Worm (Caenorhabditis elegans) whole organism, mixed stage, embryonic: Measurements from ENCODE around the gene arl-5.

ENCODE experiments used
- M03D4.4 ChIP-seq: sonication (generic microtip); optimal IDR thresholded peaks from 2 replicates; lab custom pipeline; 2017; ENCODE audit warnings: mild to moderate bottlenecking, missing genetic modification characterization, missing compliant biosample characterization
- bed-3 ChIP-seq: fragments of 200-800 bp; sonication (Bioruptor generic); optimal IDR thresholded peaks from 3 replicates; lab custom pipeline; 2018; ENCODE audit warnings: mild to moderate bottlenecking, missing genetic modification characterization, moderate library complexity, missing compliant biosample characterization
- ceh-39 ChIP-seq: fragments of 150-350 bp; optimal IDR thresholded peaks from 2 replicates; lab custom pipeline; 2014; ENCODE audit warnings: missing biosample characterization, missing genetic modification characterization
- ceh-43 ChIP-seq: fragments of 200-800 bp; sonication (Bioruptor generic); optimal IDR thresholded peaks from 2 replicates; lab custom pipeline; 2018; ENCODE audit warnings: mild to moderate bottlenecking, missing genetic modification characterization, moderate library complexity, missing compliant biosample characterization
- ceh-83 ChIP-seq: fragments of 200-800 bp; sonication (Bioruptor generic); optimal IDR thresholded peaks from 2 replicates; lab custom pipeline; 2018; ENCODE audit warnings: mild to moderate bottlenecking, missing genetic modification characterization, missing compliant biosample characterization
- ces-1 ChIP-seq: fragments of 150-350 bp; optimal IDR thresholded peaks from 2 replicates; lab custom pipeline; 2014; ENCODE audit warnings: missing biosample characterization, missing genetic modification reagents, missing genetic modification characterization
- cnd-1 ChIP-seq: fragments of 200-800 bp; sonication (Bioruptor generic); optimal IDR thresholded peaks from 2 replicates; lab custom pipeline; 2018; ENCODE audit warnings: mild to moderate bottlenecking, missing genetic modification characterization, missing compliant biosample characterization
- drap-1 ChIP-seq: fragments of 200-800 bp; sonication (Bioruptor generic); optimal IDR thresholded peaks from 3 replicates; lab custom pipeline; 2018; ENCODE audit warnings: mild to moderate bottlenecking, missing genetic modification characterization, missing compliant biosample characterization
- elt-3 ChIP-seq: fragments of 150-350 bp; optimal IDR thresholded peaks from 2 replicates; lab custom pipeline; 2014; ENCODE audit warnings: missing biosample characterization, missing genetic modification characterization
- flh-1 ChIP-seq: fragments of 200-800 bp; sonication (Bioruptor generic); optimal IDR thresholded peaks from 2 replicates; lab custom pipeline; 2018; ENCODE audit warnings: mild to moderate bottlenecking, missing genetic modification characterization, moderate library complexity, missing compliant biosample characterization
- ham-2 ChIP-seq: fragments of 200-800 bp; sonication (Bioruptor generic); optimal IDR thresholded peaks from 2 replicates; lab custom pipeline; 2018; ENCODE audit warnings: mild to moderate bottlenecking, missing genetic modification characterization, missing compliant biosample characterization
- hlh-1 ChIP-seq: fragments of 150-350 bp; optimal IDR thresholded peaks from 2 replicates; lab custom pipeline; 2014; ENCODE audit warnings: missing biosample characterization, missing genetic modification reagents, missing genetic modification characterization
- lin-13 ChIP-seq: fragments of 150-350 bp; optimal IDR thresholded peaks from 2 replicates; lab custom pipeline; 2014; ENCODE audit warnings: missing biosample characterization, missing genetic modification characterization
- lsy-2 ChIP-seq: fragments of 150-350 bp; optimal IDR thresholded peaks from 2 replicates; lab custom pipeline; 2014; ENCODE audit warnings: missing biosample characterization, missing genetic modification characterization
- mab-5 ChIP-seq: fragments of 150-350 bp; optimal IDR thresholded peaks from 2 replicates; lab custom pipeline; 2014; ENCODE audit warnings: missing biosample characterization, missing genetic modification characterization
- mep-1 ChIP-seq: fragments of 150-350 bp; optimal IDR thresholded peaks from 2 replicates; lab custom pipeline; 2017; ENCODE audit warnings: missing biosample characterization, missing genetic modification reagents, missing genetic modification characterization, inconsistent platforms
- mls-2 ChIP-seq: sonication (generic microtip); optimal IDR thresholded peaks from 2 replicates; lab custom pipeline; 2016; ENCODE audit warnings: mild to moderate bottlenecking, missing genetic modification characterization, moderate library complexity, missing compliant biosample characterization
- nhr-2 ChIP-seq: fragments of 150-350 bp; optimal IDR thresholded peaks from 2 replicates; lab custom pipeline; 2014; ENCODE audit warnings: missing biosample characterization, missing genetic modification characterization
- nhr-237 ChIP-seq: fragments of 150-350 bp; optimal IDR thresholded peaks from 2 replicates; lab custom pipeline; 2014; ENCODE audit warnings: missing biosample characterization, missing genetic modification characterization
- pha-4 ChIP-seq: fragments of 150-350 bp; optimal IDR thresholded peaks from 2 replicates; lab custom pipeline; 2018; ENCODE audit warnings: missing biosample characterization, missing genetic modification reagents, missing genetic modification characterization
- sem-2 ChIP-seq: fragments of 200-800 bp; sonication (Bioruptor generic); optimal IDR thresholded peaks from 2 replicates; lab custom pipeline; 2018; ENCODE audit warnings: mild to moderate bottlenecking, missing genetic modification characterization, missing compliant biosample characterization
- snpc-4 ChIP-seq: fragments of 150-350 bp; optimal IDR thresholded peaks from 2 replicates; lab custom pipeline; 2014; ENCODE audit warnings: missing biosample characterization, missing genetic modification characterization
- sptf-1 ChIP-seq: sonication (generic microtip); optimal IDR thresholded peaks from 2 replicates; lab custom pipeline; 2017; ENCODE audit warnings: mild to moderate bottlenecking, missing genetic modification characterization, moderate library complexity, missing compliant biosample characterization
- unc-120 ChIP-seq: sonication (generic microtip); optimal IDR thresholded peaks from 2 replicates; lab custom pipeline; 2017; ENCODE audit warnings: missing genetic modification characterization, missing compliant biosample characterization; ENCODE audit not compliant: poor library complexity, severe bottlenecking
- unc-39 ChIP-seq: fragments of 150-350 bp; optimal IDR thresholded peaks from 2 replicates; lab custom pipeline; 2014; ENCODE audit warnings: missing biosample characterization, missing genetic modification characterization
- unc-62 ChIP-seq: fragments of 150-350 bp; optimal IDR thresholded peaks from 2 replicates; lab custom pipeline; 2014; ENCODE audit warnings: missing biosample characterization, missing genetic modification reagents, missing genetic modification characterization

The arl-5 gene

DNA sequence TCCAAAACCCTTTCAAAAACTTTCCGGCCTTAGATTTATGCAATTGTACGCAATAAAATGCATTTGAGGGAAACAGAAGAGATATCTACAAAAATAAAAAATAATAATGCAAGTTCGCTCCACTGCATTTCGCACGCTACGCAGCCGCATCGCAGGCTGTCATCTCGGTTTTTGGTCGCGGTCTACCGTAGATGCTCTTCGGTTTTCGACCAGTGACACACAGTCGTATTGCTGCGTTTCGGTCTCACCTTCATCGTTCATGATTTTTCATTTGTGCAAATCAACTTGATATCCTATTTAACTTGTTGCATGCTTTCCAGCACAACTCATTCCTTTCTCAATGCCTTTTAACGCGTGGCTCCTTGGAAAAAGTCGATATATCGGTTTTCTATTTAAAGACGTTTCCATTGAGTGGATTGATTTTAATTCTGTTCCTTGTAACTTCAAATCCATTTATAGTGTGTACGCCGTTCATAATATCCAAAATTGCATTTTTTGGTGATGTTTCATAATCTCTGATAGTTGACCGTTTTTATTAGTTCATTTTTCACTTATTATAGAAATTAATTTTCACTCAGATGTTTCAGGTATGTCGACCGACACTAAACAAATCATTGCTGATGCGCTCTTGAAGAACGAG is 42.3 kb upstream of the arl-5 start, which contains the start of gene vha-1:
Gene vha-1 (plus strand): TSS at position 590 of the 640 bp plus-strand sequence.
- TF ChIP-seq elt-3 (tag; lab: Kevin White, UChicago) (no peak), unc-62 (GFP tag; lab: Kevin White, UChicago) (peak; percentile 60), mls-2 (no peak), drap-1 (GFP tag; lab: Kevin White, UChicago) (peak; percentile 17), lsy-2 (tag; lab: Kevin White, UChicago) (peak; percentile 91), lin-13 (peak; percentile 85), ces-1 (GFP tag; lab: Kevin White, UChicago) (peak; percentile 45), pha-4 (peak; percentile 89), cnd-1 (tag; lab: Kevin White, UChicago) (no peak), mep-1 (tag; lab: Kevin White, UChicago) (peak; percentile 94), unc-120 (peak; percentile 82), nhr-237 (tag; lab: Kevin White, UChicago) (peak; percentile 81), ceh-39 (tag; lab: Kevin White, UChicago) (peak; percentile 86), hlh-1 (tag; lab: Kevin White, UChicago) (peak; percentile 32), ceh-83 (GFP tag; lab: Kevin White, UChicago) (no peak), sem-2 (no peak), sptf-1 (tag; lab: Kevin White, UChicago) (no peak), M03D4.4 (tag; lab: Kevin White, UChicago) (peak; percentile 34)

DNA sequence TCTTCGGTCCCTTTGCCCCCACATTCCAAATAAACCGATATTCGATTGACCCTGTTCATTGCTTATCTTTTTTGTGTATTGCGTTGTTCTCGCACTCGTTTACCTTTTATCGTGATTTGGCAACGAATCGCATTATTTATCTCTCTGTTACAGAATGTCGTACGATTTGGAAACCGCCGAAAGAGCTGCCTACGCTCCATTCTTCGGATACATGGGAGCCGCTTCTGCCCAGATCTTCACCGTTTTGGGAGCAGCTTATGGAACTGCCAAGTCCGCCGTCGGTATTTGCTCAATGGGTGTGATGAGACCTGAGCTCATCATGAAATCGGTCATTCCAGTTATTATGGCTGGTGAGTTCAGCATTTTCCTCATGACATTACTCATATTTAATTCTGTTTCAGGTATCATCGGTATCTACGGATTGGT is 41.0 kb upstream of the arl-5 start, which contains the start of gene vha-2:
Gene vha-2 (plus strand): TSS at position 154 of the 426 bp plus-strand sequence.
- no peak for TF ChIP-seq hlh-1 (tag; lab: Kevin White, UChicago)
- no peak for TF ChIP-seq unc-39 (tag; lab: Kevin White, UChicago)
- TF ChIP-seq nhr-237 (tag; lab: Kevin White, UChicago), result no peak
- no peak for TF ChIP-seq lsy-2 (tag; lab: Kevin White, UChicago)
- TF ChIP-seq sem-2, result no peak
- no peak for TF ChIP-seq pha-4
- TF ChIP-seq ham-2 (GFP tag; lab: Kevin White, UChicago), result no peak
- no peak for TF ChIP-seq bed-3 (GFP tag; lab: Kevin White, UChicago)
- TF ChIP-seq M03D4.4 (tag; lab: Kevin White, UChicago), result no peak
- no peak for TF ChIP-seq snpc-4 (tag; lab: Kevin White, UChicago)
- TF ChIP-seq unc-62 (GFP tag; lab: Kevin White, UChicago), result no peak
- no peak for TF ChIP-seq ceh-39 (tag; lab: Kevin White, UChicago)

DNA sequence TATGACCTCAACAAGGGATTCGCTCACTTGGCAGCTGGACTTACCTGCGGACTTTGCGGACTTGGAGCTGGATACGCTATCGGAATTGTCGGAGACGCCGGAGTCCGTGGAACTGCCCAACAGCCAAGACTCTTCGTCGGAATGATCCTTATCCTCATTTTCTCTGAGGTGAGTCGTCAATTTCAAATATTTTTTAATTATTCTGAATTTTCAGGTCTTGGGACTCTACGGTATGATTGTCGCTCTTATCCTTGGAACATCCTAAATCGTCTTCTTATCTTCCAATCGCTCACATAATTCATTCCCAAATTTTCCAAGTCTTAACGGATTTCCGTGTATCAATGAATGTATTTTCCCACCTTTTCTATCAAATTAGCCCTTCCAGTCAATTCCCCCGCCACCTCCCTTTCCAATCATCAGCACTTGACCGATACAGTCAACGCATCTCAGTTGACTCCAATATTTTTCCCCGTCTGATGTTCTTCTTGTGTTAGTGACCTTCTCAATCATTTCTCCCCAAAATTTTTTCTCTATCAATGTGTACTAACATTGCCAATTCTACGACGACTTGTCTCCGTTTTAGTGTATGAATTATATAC is 40.5 kb upstream of the arl-5 start, which contains the start of gene R10E11.6:
Gene R10E11.6 (plus strand): TSS at position 524 of the 599 bp plus-strand sequence.
- TF ChIP-seq ham-2 (GFP tag; lab: Kevin White, UChicago) (no peak), ces-1 (GFP tag; lab: Kevin White, UChicago) (no peak)

DNA sequence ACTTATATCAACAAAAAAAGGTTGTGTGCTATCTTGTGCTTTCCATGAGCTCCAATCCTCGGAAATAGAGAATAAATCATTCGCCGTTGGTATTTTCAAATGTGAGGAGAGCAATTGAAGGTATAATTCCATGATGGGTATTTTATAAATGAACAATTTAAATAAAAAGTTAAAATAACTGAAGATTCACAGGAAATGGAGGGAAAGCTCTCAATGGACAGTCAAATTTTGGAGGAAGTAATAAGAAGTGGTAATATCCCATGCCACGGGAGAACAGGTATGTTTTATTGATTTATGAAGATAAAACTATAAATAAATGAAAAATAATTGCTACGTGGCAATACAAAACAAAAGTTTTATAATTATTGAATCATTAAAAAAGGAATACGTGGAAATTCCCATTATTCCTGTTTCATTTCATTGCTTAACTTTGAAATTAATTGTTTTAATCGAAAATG is 39.9 kb upstream of the arl-5 start:
- no peak for TF ChIP-seq elt-3 (tag; lab: Kevin White, UChicago)
- peak; percentile 12 for TF ChIP-seq ceh-43
- TF ChIP-seq mls-2, result peak; percentile 40
- TF ChIP-seq, all 35 proteins: peak for 2

DNA sequence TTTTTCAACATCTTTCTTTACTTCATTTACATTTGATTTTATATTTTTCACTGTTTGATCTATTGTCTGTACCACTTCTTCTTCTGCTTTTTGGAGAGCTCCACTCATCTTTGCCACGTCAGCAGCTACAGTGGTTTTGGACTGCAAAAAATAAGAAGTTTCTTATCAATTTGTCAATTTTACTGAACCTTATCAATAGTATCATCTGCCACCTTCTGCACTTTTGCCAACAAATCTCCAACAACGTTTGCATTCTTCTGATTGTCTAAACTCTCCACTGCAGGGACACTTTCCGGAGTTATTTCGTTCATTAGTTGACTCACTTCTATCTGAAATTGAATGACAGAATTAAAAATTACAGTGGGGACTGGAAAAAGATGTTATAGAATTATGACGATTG is 36.3 kb upstream of the arl-5 start:
- TF ChIP-seq pha-4 (no peak), ceh-83 (GFP tag; lab: Kevin White, UChicago) (no peak), flh-1 (GFP tag; lab: Kevin White, UChicago) (no peak), mab-5 (tag; lab: Kevin White, UChicago) (no peak), cnd-1 (tag; lab: Kevin White, UChicago) (no peak)

DNA sequence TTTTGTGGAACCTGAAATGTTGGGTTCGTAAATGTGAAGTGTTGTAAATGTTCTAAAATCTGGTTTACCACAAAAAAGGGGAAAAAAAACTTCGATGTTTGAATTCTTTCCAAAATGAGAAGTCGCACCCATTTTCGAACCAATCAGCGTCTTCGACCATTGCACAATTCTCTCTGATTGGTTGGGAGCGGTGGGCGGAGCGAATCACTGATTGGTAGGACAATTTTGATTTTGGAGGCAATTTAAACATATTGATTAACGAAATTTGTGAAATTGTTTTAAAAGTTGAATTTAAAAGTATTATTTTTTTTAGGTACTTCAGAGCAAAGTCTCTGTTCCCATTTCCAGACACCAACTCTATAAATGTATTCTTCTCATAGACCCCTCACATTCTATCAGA is 34.0 kb upstream of the arl-5 start:
- TF ChIP-seq pha-4 (no peak), snpc-4 (tag; lab: Kevin White, UChicago) (no peak), lsy-2 (tag; lab: Kevin White, UChicago) (no peak), ham-2 (GFP tag; lab: Kevin White, UChicago) (no peak), nhr-2 (tag; lab: Kevin White, UChicago) (no peak), sem-2 (no peak)
